Worm (Caenorhabditis elegans) whole organism, mixed stage, embryonic: ENCODE data around the gene lrr-1.

Experiments
- M03D4.4 ChIP-seq: sonication (generic microtip); optimal IDR thresholded peaks from 2 replicates; lab custom pipeline; 2017; ENCODE audit warnings: mild to moderate bottlenecking, missing genetic modification characterization, missing compliant biosample characterization
- ceh-43 ChIP-seq: fragments of 200-800 bp; sonication (Bioruptor generic); optimal IDR thresholded peaks from 2 replicates; lab custom pipeline; 2018; ENCODE audit warnings: mild to moderate bottlenecking, missing genetic modification characterization, moderate library complexity, missing compliant biosample characterization
- ces-1 ChIP-seq: fragments of 150-350 bp; optimal IDR thresholded peaks from 2 replicates; lab custom pipeline; 2014; ENCODE audit warnings: missing biosample characterization, missing genetic modification reagents, missing genetic modification characterization
- elt-3 ChIP-seq: fragments of 150-350 bp; optimal IDR thresholded peaks from 2 replicates; lab custom pipeline; 2014; ENCODE audit warnings: missing biosample characterization, missing genetic modification characterization
- lin-13 ChIP-seq: fragments of 150-350 bp; optimal IDR thresholded peaks from 2 replicates; lab custom pipeline; 2014; ENCODE audit warnings: missing biosample characterization, missing genetic modification characterization
- mab-5 ChIP-seq: fragments of 150-350 bp; optimal IDR thresholded peaks from 2 replicates; lab custom pipeline; 2014; ENCODE audit warnings: missing biosample characterization, missing genetic modification characterization
- mep-1 ChIP-seq: fragments of 150-350 bp; optimal IDR thresholded peaks from 2 replicates; lab custom pipeline; 2017; ENCODE audit warnings: missing biosample characterization, missing genetic modification reagents, missing genetic modification characterization, inconsistent platforms
- mls-2 ChIP-seq: sonication (generic microtip); optimal IDR thresholded peaks from 2 replicates; lab custom pipeline; 2016; ENCODE audit warnings: mild to moderate bottlenecking, missing genetic modification characterization, moderate library complexity, missing compliant biosample characterization
- nhr-12 ChIP-seq: fragments of 150-350 bp; optimal IDR thresholded peaks from 2 replicates; lab custom pipeline; 2014; ENCODE audit warnings: missing biosample characterization, missing genetic modification characterization
- nhr-76 ChIP-seq: sonication (generic microtip); optimal IDR thresholded peaks from 2 replicates; lab custom pipeline; 2017; ENCODE audit warnings: missing biosample characterization, missing genetic modification characterization
- pha-4 ChIP-seq: fragments of 150-350 bp; optimal IDR thresholded peaks from 2 replicates; lab custom pipeline; 2018; ENCODE audit warnings: missing biosample characterization, missing genetic modification reagents, missing genetic modification characterization
- unc-39 ChIP-seq: fragments of 150-350 bp; optimal IDR thresholded peaks from 2 replicates; lab custom pipeline; 2014; ENCODE audit warnings: missing biosample characterization, missing genetic modification characterization
- unc-62 ChIP-seq: fragments of 150-350 bp; optimal IDR thresholded peaks from 2 replicates; lab custom pipeline; 2014; ENCODE audit warnings: missing biosample characterization, missing genetic modification reagents, missing genetic modification characterization
- ztf-11 ChIP-seq: fragments of 150-350 bp; optimal IDR thresholded peaks from 2 replicates; lab custom pipeline; 2014; ENCODE audit warnings: missing biosample characterization, missing genetic modification characterization

DNA sequence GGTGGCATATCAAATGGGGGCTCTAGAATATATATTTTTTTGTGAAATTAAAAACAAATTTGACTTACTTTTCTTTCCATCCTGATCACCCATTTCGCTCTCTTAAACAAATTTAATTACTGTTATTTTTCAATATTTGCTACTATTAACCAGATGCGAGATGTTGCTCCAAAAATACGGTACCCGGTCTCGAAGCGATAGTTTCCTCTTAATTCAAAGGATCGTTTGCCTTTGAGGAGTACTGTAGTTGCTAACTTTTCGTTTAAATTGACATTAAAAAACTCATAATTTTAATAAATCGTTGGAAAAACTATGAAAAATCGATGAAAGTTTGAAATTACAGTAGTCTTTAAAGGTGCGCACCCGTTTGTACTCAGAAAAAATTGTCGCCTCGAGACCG, 47.1 kb upstream of the lrr-1 start, which contains the start of gene C04G6.4:
- TF ChIP-seq lin-13 (tag; lab: Kevin White, UChicago) (no peak), nhr-12 (tag; lab: Kevin White, UChicago) (no peak), unc-39 (no peak), elt-3 (no peak), mep-1 (tag; lab: Kevin White, UChicago) (no peak), unc-62 (no peak), pha-4 (tag; lab: Kevin White, UChicago) (no peak), mls-2 (tag; lab: Kevin White, UChicago) (no peak), nhr-76 (tag; lab: Kevin White, UChicago) (no peak), ces-1 (GFP tag; lab: Kevin White, UChicago) (no peak), ztf-11 (tag; lab: Kevin White, UChicago) (no peak), mab-5 (tag; lab: Kevin White, UChicago) (no peak), M03D4.4 (no peak), ceh-43 (GFP tag; lab: Kevin White, UChicago) (no peak)
